Worm (Caenorhabditis elegans): ENCODE measurements around the gene Y41C4A.7.
A peak's percentile ranks its signal among the peaks of the same experiment; 100 is the strongest.

Y41C4A.7 gene

DNA sequence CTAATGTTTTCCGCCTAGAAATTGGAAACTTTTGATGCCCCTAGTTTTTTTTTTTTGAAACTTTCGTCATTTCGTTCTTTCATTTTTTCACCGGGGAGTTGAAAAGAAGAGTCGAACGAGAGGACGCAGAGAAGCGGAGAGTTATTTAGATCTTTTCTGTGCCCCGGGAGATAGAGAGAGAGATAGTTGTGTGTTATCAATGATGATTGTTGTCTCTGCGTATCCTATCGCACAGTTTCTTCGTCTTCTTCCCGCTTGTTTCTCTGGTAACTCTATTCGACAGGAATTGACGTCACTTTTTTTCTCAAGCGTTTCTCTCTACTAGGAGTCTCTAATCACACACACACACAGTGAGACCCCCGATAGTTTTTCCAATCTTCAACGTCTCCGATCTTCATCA is 9.4 kb upstream of the Y41C4A.7 start (continued):
- TF ChIP-seq nhr-84 (tag; optimal IDR thresholded peaks at IDR 0.05) = no peak
- peak in 2 of 3 experiments; percentile 6 to 8 for TF ChIP-seq ceh-82 (tag; optimal IDR thresholded peaks at IDR 0.05)
- peak in 1 of 2 experiments; percentile 35 for TF ChIP-seq mdl-1 (tag; optimal IDR thresholded peaks at IDR 0.05)
- peak; percentile 45 for TF ChIP-seq skn-1 (tag; optimal IDR thresholded peaks at IDR 0.05)
- no peak for TF ChIP-seq irx-1 (tag; optimal IDR thresholded peaks at IDR 0.05)
- no peak for TF ChIP-seq nhr-237 (tag; optimal IDR thresholded peaks at IDR 0.05)
- TF ChIP-seq lsy-2 (tag; optimal IDR thresholded peaks at IDR 0.05) = peak; percentile 8 to 79
- TF ChIP-seq elt-2 (tag; optimal IDR thresholded peaks at IDR 0.05) = peak; percentile 78
- TF ChIP-seq lin-39 (tag; optimal IDR thresholded peaks at IDR 0.05) = no peak
- no peak for TF ChIP-seq aly-2 (tag; optimal IDR thresholded peaks at IDR 0.05)
- no peak for TF ChIP-seq ztf-4 (tag; optimal IDR thresholded peaks at IDR 0.05)
- peak; percentile 27 for TF ChIP-seq rnt-1 (tag; optimal IDR thresholded peaks at IDR 0.05)
- TF ChIP-seq mep-1 (tag; optimal IDR thresholded peaks at IDR 0.05) = peak; percentile 37
- no peak for TF ChIP-seq pag-3 (tag; optimal IDR thresholded peaks at IDR 0.05; ENCODE audit: borderline replicate concordance, insufficient read depth)
- no peak for TF ChIP-seq alr-1 (tag; optimal IDR thresholded peaks at IDR 0.05; ENCODE audit: borderline replicate concordance)
- peak; percentile 79 for TF ChIP-seq nhr-71 (tag; optimal IDR thresholded peaks at IDR 0.05)
- no peak for TF ChIP-seq fos-1 (tag; optimal IDR thresholded peaks at IDR 0.05)
- peak; percentile 91 for TF ChIP-seq nhr-85 (tag)
- TF ChIP-seq tlp-1 (tag; optimal IDR thresholded peaks at IDR 0.05) = no peak
- no peak for TF ChIP-seq fkh-4 (tag; optimal IDR thresholded peaks at IDR 0.05; ENCODE audit: borderline replicate concordance)
- TF ChIP-seq vab-15 (tag; optimal IDR thresholded peaks at IDR 0.05) = no peak
- TF ChIP-seq zag-1 (tag; optimal IDR thresholded peaks at IDR 0.05) = no peak
- TF ChIP-seq F16B12.6 (tag; optimal IDR thresholded peaks at IDR 0.05) = no peak
- TF ChIP-seq snpc-4 (tag; optimal IDR thresholded peaks at IDR 0.05) = no peak
- TF ChIP-seq sup-37 (GFP tag; optimal IDR thresholded peaks at IDR 0.05) = no peak
- TF ChIP-seq unc-130 (tag; optimal IDR thresholded peaks at IDR 0.05) = peak; percentile 67
- TF ChIP-seq ceh-63 (GFP tag; optimal IDR thresholded peaks at IDR 0.05) = no peak
- peak; percentile 6 for TF ChIP-seq lir-3 (tag; optimal IDR thresholded peaks at IDR 0.05; ENCODE audit: poor library complexity)
- no peak for TF ChIP-seq sptf-1 (tag; optimal IDR thresholded peaks at IDR 0.05)
- TF ChIP-seq ceh-8 (GFP tag; optimal IDR thresholded peaks at IDR 0.05) = no peak
- TF ChIP-seq pax-3 (tag; optimal IDR thresholded peaks at IDR 0.05) = peak; percentile 21
- no peak for TF ChIP-seq unc-62 (GFP tag; optimal IDR thresholded peaks at IDR 0.05)
- no peak for TF ChIP-seq fkh-8 (tag; optimal IDR thresholded peaks at IDR 0.05)
- TF ChIP-seq nhr-12 (tag; optimal IDR thresholded peaks at IDR 0.05) = no peak
- TF ChIP-seq lin-35 (GFP tag; optimal IDR thresholded peaks at IDR 0.05) = peak in 1 of 2 experiments; percentile 80
- TF ChIP-seq unc-98 (GFP tag; IDR thresholded peaks at IDR 0.05) = no peak
- TF ChIP-seq hpl-2 (GFP tag; optimal IDR thresholded peaks at IDR 0.05) = no peak
- no peak for TF ChIP-seq dsc-1 (tag; optimal IDR thresholded peaks at IDR 0.05)
- TF ChIP-seq tbx-2 (tag; optimal IDR thresholded peaks at IDR 0.05) = peak; percentile 68
- TF ChIP-seq mef-2 (tag; optimal IDR thresholded peaks at IDR 0.05) = no peak
- TF ChIP-seq C34B4.2 (tag; optimal IDR thresholded peaks at IDR 0.05) = no peak
- peak; percentile 88 for TF ChIP-seq pqm-1 (tag; optimal IDR thresholded peaks at IDR 0.05)
- no peak for TF ChIP-seq hlh-4 (tag; optimal IDR thresholded peaks at IDR 0.05)
- TF ChIP-seq lin-13 (GFP tag; optimal IDR thresholded peaks at IDR 0.05) = peak; percentile 25
- TF ChIP-seq lin-14 (GFP tag; optimal IDR thresholded peaks at IDR 0.05) = peak; percentile 83
- peak; percentile 65 for TF ChIP-seq nhr-77 (tag; optimal IDR thresholded peaks at IDR 0.05)
- peak; percentile 54 for TF ChIP-seq nhr-47 (tag; optimal IDR thresholded peaks at IDR 0.05)
- peak; percentile 59 for TF ChIP-seq jun-1 (tag; optimal IDR thresholded peaks at IDR 0.05)
- no peak for TF ChIP-seq ets-5 (GFP tag; IDR thresholded peaks at IDR 0.05)
- TF ChIP-seq snu-23 (GFP tag; optimal IDR thresholded peaks at IDR 0.05) = peak; percentile 78
- peak; percentile 52 for TF ChIP-seq nhr-19 (GFP tag; conservative IDR thresholded peaks at IDR 0.05)
- no peak for TF ChIP-seq ceh-90 (tag; optimal IDR thresholded peaks at IDR 0.05)
- TF ChIP-seq nhr-76 (tag; optimal IDR thresholded peaks at IDR 0.05) = no peak
- TF ChIP-seq unc-86 (tag; optimal IDR thresholded peaks at IDR 0.05) = no peak
